Worm (Caenorhabditis elegans) whole organism, mixed stage, embryonic: ENCODE results near the gene npr-33.

ENCODE experiments used
- bed-3 ChIP-seq: fragments of 200-800 bp; sonication (Bioruptor generic); optimal IDR thresholded peaks from 3 replicates; lab custom pipeline; 2018; ENCODE audit warnings: mild to moderate bottlenecking, missing genetic modification characterization, moderate library complexity, missing compliant biosample characterization
- blmp-1 ChIP-seq: fragments of 150-350 bp; optimal IDR thresholded peaks from 2 replicates; lab custom pipeline; 2014; ENCODE audit warnings: missing biosample characterization, missing genetic modification characterization
- ceh-43 ChIP-seq: fragments of 200-800 bp; sonication (Bioruptor generic); optimal IDR thresholded peaks from 2 replicates; lab custom pipeline; 2018; ENCODE audit warnings: mild to moderate bottlenecking, missing genetic modification characterization, moderate library complexity, missing compliant biosample characterization
- ceh-83 ChIP-seq: fragments of 200-800 bp; sonication (Bioruptor generic); optimal IDR thresholded peaks from 2 replicates; lab custom pipeline; 2018; ENCODE audit warnings: mild to moderate bottlenecking, missing genetic modification characterization, missing compliant biosample characterization
- ces-1 ChIP-seq: fragments of 150-350 bp; optimal IDR thresholded peaks from 2 replicates; lab custom pipeline; 2014; ENCODE audit warnings: missing biosample characterization, missing genetic modification reagents, missing genetic modification characterization
- cnd-1 ChIP-seq: fragments of 200-800 bp; sonication (Bioruptor generic); optimal IDR thresholded peaks from 2 replicates; lab custom pipeline; 2018; ENCODE audit warnings: mild to moderate bottlenecking, missing genetic modification characterization, missing compliant biosample characterization
- elt-1 ChIP-seq: sonication (generic microtip); optimal IDR thresholded peaks from 2 replicates; lab custom pipeline; 2017; ENCODE audit warnings: missing genetic modification characterization, mild to moderate bottlenecking, missing compliant biosample characterization, antibody characterized with exemption, moderate library complexity, borderline replicate concordance; ENCODE audit not compliant: insufficient read depth
- elt-3 ChIP-seq: fragments of 150-350 bp; optimal IDR thresholded peaks from 2 replicates; lab custom pipeline; 2014; ENCODE audit warnings: missing biosample characterization, missing genetic modification characterization
- flh-1 ChIP-seq: fragments of 200-800 bp; sonication (Bioruptor generic); optimal IDR thresholded peaks from 2 replicates; lab custom pipeline; 2018; ENCODE audit warnings: mild to moderate bottlenecking, missing genetic modification characterization, moderate library complexity, missing compliant biosample characterization
- hlh-1 ChIP-seq: fragments of 150-350 bp; optimal IDR thresholded peaks from 2 replicates; lab custom pipeline; 2014; ENCODE audit warnings: missing biosample characterization, missing genetic modification reagents, missing genetic modification characterization
- mab-5 ChIP-seq: fragments of 150-350 bp; optimal IDR thresholded peaks from 2 replicates; lab custom pipeline; 2014; ENCODE audit warnings: missing biosample characterization, missing genetic modification characterization
- mep-1 ChIP-seq: fragments of 150-350 bp; optimal IDR thresholded peaks from 2 replicates; lab custom pipeline; 2017; ENCODE audit warnings: missing biosample characterization, missing genetic modification reagents, missing genetic modification characterization, inconsistent platforms
- mls-2 ChIP-seq: sonication (generic microtip); optimal IDR thresholded peaks from 2 replicates; lab custom pipeline; 2016; ENCODE audit warnings: mild to moderate bottlenecking, missing genetic modification characterization, moderate library complexity, missing compliant biosample characterization
- nhr-12 ChIP-seq: fragments of 150-350 bp; optimal IDR thresholded peaks from 2 replicates; lab custom pipeline; 2014; ENCODE audit warnings: missing biosample characterization, missing genetic modification characterization
- nhr-2 ChIP-seq: fragments of 150-350 bp; optimal IDR thresholded peaks from 2 replicates; lab custom pipeline; 2014; ENCODE audit warnings: missing biosample characterization, missing genetic modification characterization
- nhr-237 ChIP-seq: fragments of 150-350 bp; optimal IDR thresholded peaks from 2 replicates; lab custom pipeline; 2014; ENCODE audit warnings: missing biosample characterization, missing genetic modification characterization
- nhr-76 ChIP-seq: sonication (generic microtip); optimal IDR thresholded peaks from 2 replicates; lab custom pipeline; 2017; ENCODE audit warnings: missing biosample characterization, missing genetic modification characterization
- pha-4 ChIP-seq: fragments of 150-350 bp; optimal IDR thresholded peaks from 2 replicates; lab custom pipeline; 2018; ENCODE audit warnings: missing biosample characterization, missing genetic modification reagents, missing genetic modification characterization
- sem-2 ChIP-seq: fragments of 200-800 bp; sonication (Bioruptor generic); optimal IDR thresholded peaks from 2 replicates; lab custom pipeline; 2018; ENCODE audit warnings: mild to moderate bottlenecking, missing genetic modification characterization, missing compliant biosample characterization
- tbx-8 ChIP-seq: fragments of 200-800 bp; sonication (Bioruptor generic); optimal IDR thresholded peaks from 2 replicates; lab custom pipeline; 2018; ENCODE audit warnings: mild to moderate bottlenecking, missing genetic modification characterization, moderate library complexity, missing compliant biosample characterization
- unc-120 ChIP-seq: sonication (generic microtip); optimal IDR thresholded peaks from 2 replicates; lab custom pipeline; 2017; ENCODE audit warnings: missing genetic modification characterization, missing compliant biosample characterization; ENCODE audit not compliant: poor library complexity, severe bottlenecking
- unc-39 ChIP-seq: fragments of 150-350 bp; optimal IDR thresholded peaks from 2 replicates; lab custom pipeline; 2014; ENCODE audit warnings: missing biosample characterization, missing genetic modification characterization
- unc-62 ChIP-seq: fragments of 150-350 bp; optimal IDR thresholded peaks from 2 replicates; lab custom pipeline; 2014; ENCODE audit warnings: missing biosample characterization, missing genetic modification reagents, missing genetic modification characterization
- zip-8 ChIP-seq: fragments of 150-350 bp; optimal IDR thresholded peaks from 2 replicates; lab custom pipeline; 2014; ENCODE audit warnings: missing biosample characterization, missing genetic modification characterization
- ztf-11 ChIP-seq: fragments of 150-350 bp; optimal IDR thresholded peaks from 2 replicates; lab custom pipeline; 2014; ENCODE audit warnings: missing biosample characterization, missing genetic modification characterization

The npr-33 gene

DNA sequence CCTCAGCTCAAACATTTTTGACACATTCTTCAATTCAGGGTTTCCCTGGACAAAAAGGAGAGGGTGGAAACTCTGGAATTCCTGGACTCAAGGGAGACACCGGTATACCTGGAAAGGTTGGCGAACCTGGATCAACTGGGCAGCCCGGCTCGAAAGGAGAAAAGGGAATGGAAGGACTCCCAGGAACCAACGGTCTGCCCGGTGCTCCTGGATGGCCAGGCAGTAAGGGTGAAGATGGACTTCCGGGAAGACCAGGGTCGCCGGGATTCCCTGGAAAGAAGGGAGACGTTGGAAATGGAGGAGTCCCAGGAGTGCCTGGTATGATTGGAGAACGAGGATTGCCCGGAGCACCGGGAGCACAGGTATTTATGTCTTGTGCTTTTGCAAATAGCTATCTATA lies 35.4 kb downstream of the npr-33 start:
- TF ChIP-seq mls-2 (tag; lab: Kevin White, UChicago), result no peak
- TF ChIP-seq, all 35 proteins: peak for 0

DNA sequence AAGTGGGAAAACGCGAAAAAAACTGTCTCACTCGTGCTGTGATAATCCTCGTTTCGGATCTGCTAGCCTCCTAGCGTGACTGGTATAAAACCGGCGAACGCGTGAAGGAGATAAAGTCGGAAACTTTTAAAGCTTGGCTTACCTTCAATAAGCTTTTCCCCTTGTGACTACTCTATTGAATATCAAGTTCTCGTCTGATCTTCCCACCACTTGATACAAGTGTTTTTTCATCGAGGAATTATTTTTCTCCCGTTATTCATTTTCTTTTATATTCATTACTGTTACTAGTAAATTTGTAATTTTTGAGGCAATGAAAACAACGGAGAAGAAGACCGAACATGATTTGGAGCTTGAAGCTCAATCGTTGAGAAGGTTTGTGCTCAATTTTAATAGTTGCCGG lies 40.8 kb downstream of the npr-33 start, which contains the start of gene col-186:
TSS of gene col-186 (plus strand) at position 301 of the 400 bp plus-strand sequence.
- TF ChIP-seq nhr-2 (tag; lab: Kevin White, UChicago) (no peak), unc-120 (no peak)

DNA sequence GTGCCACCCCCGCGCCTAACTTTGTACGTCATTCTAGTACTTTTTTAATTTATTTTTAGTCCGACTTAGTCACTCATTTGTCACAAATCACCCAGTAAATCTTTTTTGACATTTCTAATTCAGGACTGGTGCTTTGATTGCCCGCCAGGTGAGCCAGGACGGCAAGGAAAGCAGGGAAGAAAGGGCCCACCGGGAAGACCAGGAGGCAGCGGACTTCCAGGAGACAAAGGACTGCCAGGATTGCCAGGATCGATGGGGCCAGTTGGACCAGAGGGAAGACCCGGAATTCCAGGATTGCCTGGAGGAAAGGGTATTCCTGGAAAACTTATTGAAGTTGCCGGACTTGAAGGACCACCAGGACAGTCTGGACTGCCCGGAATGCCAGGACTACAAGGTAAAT lies 42.7 kb downstream of the npr-33 start:
- no peak for TF ChIP-seq blmp-1

DNA sequence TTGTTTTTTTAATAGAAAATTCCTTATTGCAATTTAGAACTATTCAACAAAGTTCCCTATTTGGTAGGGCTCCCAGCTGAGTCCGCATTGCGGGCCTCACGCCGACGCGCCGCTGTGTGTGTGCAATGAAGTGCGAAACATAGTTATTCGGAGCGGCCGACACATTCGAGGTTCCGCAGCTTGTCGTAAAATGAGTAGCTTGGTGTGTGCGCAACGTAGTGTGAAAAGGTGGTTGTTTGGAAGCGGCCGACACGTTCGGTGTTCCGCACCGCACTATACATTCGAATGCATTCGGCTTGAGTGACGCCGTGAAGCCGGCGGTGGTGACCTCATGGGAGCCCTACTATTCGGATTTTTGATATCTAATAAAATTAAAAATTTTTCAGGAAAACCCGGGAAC lies 43.2 kb downstream of the npr-33 start:
- no peak for TF ChIP-seq unc-120
- no peak for TF ChIP-seq elt-1 (tag; lab: Kevin White, UChicago)
- TF ChIP-seq zip-8 (tag; lab: Kevin White, UChicago), result no peak
- TF ChIP-seq pha-4 (tag; lab: Kevin White, UChicago), result no peak
- no peak for TF ChIP-seq nhr-76 (tag; lab: Kevin White, UChicago)
- no peak for TF ChIP-seq tbx-8 (GFP tag; lab: Kevin White, UChicago)
- no peak for TF ChIP-seq nhr-237 (tag; lab: Kevin White, UChicago)
- TF ChIP-seq flh-1 (GFP tag; lab: Kevin White, UChicago), result no peak
- no peak for TF ChIP-seq ceh-83 (GFP tag; lab: Kevin White, UChicago)
- no peak for TF ChIP-seq bed-3 (GFP tag; lab: Kevin White, UChicago)
- no peak for TF ChIP-seq mab-5 (tag; lab: Kevin White, UChicago)
- no peak for TF ChIP-seq cnd-1 (tag; lab: Kevin White, UChicago)
- TF ChIP-seq mls-2 (tag; lab: Kevin White, UChicago), result no peak
- no peak for TF ChIP-seq ceh-43
- no peak for TF ChIP-seq ces-1
- TF ChIP-seq sem-2, result no peak
- no peak for TF ChIP-seq mep-1 (tag; lab: Kevin White, UChicago)
- TF ChIP-seq nhr-2 (tag; lab: Kevin White, UChicago), result no peak
- TF ChIP-seq blmp-1, result no peak
- no peak for TF ChIP-seq elt-3 (tag; lab: Kevin White, UChicago)

DNA sequence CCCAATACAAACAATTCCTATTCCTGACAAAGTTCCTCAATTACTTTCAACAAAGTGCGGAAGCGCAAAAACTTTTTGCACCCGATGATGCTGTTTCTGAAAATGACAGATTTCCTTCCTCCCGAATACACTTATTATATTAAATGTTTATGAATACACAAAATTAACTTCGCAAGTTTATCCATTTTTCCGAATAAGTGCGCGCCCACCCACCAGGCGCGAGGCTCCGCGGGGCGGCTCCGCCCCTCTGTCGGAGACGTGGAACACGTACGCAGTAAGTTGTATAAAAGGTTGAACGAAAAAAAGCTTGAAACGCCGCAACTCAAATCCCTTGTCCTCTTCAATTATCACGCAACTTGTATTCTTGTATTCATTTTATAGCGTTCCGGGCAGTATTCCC lies 48.3 kb downstream of the npr-33 start, which contains the start of gene C09G1.5:
TSS of gene C09G1.5 (plus strand) at position 301 of the 400 bp plus-strand sequence.
- TF ChIP-seq nhr-237 (tag; lab: Kevin White, UChicago) (no peak), nhr-76 (tag; lab: Kevin White, UChicago) (no peak), tbx-8 (GFP tag; lab: Kevin White, UChicago) (no peak), unc-120 (no peak), unc-39 (tag; lab: Kevin White, UChicago) (no peak), pha-4 (tag; lab: Kevin White, UChicago) (no peak), unc-62 (GFP tag; lab: Kevin White, UChicago) (no peak), ceh-43 (no peak), zip-8 (tag; lab: Kevin White, UChicago) (no peak), mls-2 (tag; lab: Kevin White, UChicago) (no peak), hlh-1 (tag; lab: Kevin White, UChicago) (no peak), ztf-11 (tag; lab: Kevin White, UChicago) (no peak), nhr-12 (tag; lab: Kevin White, UChicago) (no peak), blmp-1 (no peak), ces-1 (no peak), mep-1 (tag; lab: Kevin White, UChicago) (no peak), flh-1 (GFP tag; lab: Kevin White, UChicago) (no peak)
